Worm (Caenorhabditis elegans) whole organism, midembryonic: ENCODE measurements around the gene C39B10.3.

Source experiments
- cog-1 ChIP-seq: sonication (generic microtip); optimal IDR thresholded peaks from 2 replicates; lab custom pipeline; 2016; ENCODE audit warnings: missing genetic modification characterization, missing compliant biosample characterization
- flt-1 ChIP-seq: fragments of 200-800 bp; sonication (Bioruptor generic); IDR thresholded peaks from 2 replicates; pipeline ENCODE4 v1.3.6; 2022; ENCODE audit warnings: missing genetic modification characterization, missing compliant biosample characterization
- med-1 ChIP-seq: sonication (generic microtip); optimal IDR thresholded peaks from 2 replicates; lab custom pipeline; 2017; ENCODE audit warnings: missing genetic modification characterization, mild to moderate bottlenecking, missing compliant biosample characterization, antibody characterized with exemption, missing genetic modification reagents; ENCODE audit not compliant: insufficient read depth
- ref-1 ChIP-seq: fragments of 200-800 bp; sonication (Bioruptor generic); conservative IDR thresholded peaks from 2 replicates; pipeline ENCODE4 v1.3.6; 2022; ENCODE audit warnings: missing genetic modification reagents, missing genetic modification characterization, missing compliant biosample characterization
- tab-1 ChIP-seq: fragments of 200-800 bp; sonication (Bioruptor generic); IDR thresholded peaks from 2 replicates; pipeline ENCODE4 v1.3.6; 2022; ENCODE audit warnings: missing genetic modification characterization, missing compliant biosample characterization
- ztf-23 ChIP-seq: fragments of 200-800 bp; sonication (Bioruptor generic); IDR thresholded peaks from 2 replicates; pipeline ENCODE4 v1.3.6; 2022; ENCODE audit warnings: missing genetic modification reagents, missing genetic modification characterization, missing compliant biosample characterization
- ztf-29 ChIP-seq: fragments of 200-800 bp; sonication (Bioruptor generic); IDR thresholded peaks from 2 replicates; pipeline ENCODE4 v1.3.6; 2022; ENCODE audit warnings: missing genetic modification reagents, missing genetic modification characterization, missing compliant biosample characterization

- TF ChIP-seq flt-1 (GFP tag; lab: Robert Waterston, UW) (no peak), tab-1 (GFP tag; lab: Robert Waterston, UW) (no peak), ztf-23 (GFP tag; lab: Robert Waterston, UW) (no peak), ztf-29 (GFP tag; lab: Robert Waterston, UW) (no peak), med-1 (GFP tag; lab: Kevin White, UChicago) (no peak), ref-1 (GFP tag; lab: Robert Waterston, UW) (no peak), cog-1 (no peak)
These were observed 15.8 kb upstream of the C39B10.3 start for ce11 chrX:10428109-10428508.
